Worm (Caenorhabditis elegans) whole organism, L2 larva: ENCODE measurements around the gene cest-24.

Experiments
- ama-1 ChIP-seq: fragments of 150-350 bp; optimal IDR thresholded peaks from 2 replicates; lab custom pipeline; 2018; ENCODE audit warnings: inconsistent platforms
- mab-5 ChIP-seq: fragments of 150-350 bp; optimal IDR thresholded peaks from 2 replicates; lab custom pipeline; 2014; ENCODE audit warnings: missing biosample characterization, missing genetic modification characterization
- nhr-25 ChIP-seq: fragments of 150-350 bp; sonication (generic microtip); optimal IDR thresholded peaks from 3 replicates; lab custom pipeline; 2014; ENCODE audit warnings: missing biosample characterization, missing genetic modification characterization
- unc-62 ChIP-seq: fragments of 150-350 bp; optimal IDR thresholded peaks from 2 replicates; lab custom pipeline; 2014; ENCODE audit warnings: missing biosample characterization, missing genetic modification reagents, missing genetic modification characterization

- TF ChIP-seq ama-1 = peak; percentile 29
- no peak for TF ChIP-seq mab-5 (tag; lab: Kevin White, UChicago)
- no peak for TF ChIP-seq unc-62 (GFP tag; lab: Kevin White, UChicago)
- TF ChIP-seq nhr-25 (tag; lab: Kevin White, UChicago) = peak; percentile 43
These were observed 38.3 kb upstream of the cest-24 start, which contains the start of gene fil-2 for ce11 chrV:6278117-6279081.
